Worm (Caenorhabditis elegans) whole organism, L4 larva: ENCODE data around the gene ufd-2.

Source experiments
- D1046.2 ChIP-seq: fragments of 200-800 bp; sonication (Bioruptor generic); IDR thresholded peaks from 2 replicates; pipeline ENCODE4 v1.3.6; 2022; ENCODE audit warnings: missing genetic modification characterization, missing compliant biosample characterization
- F10B5.3 ChIP-seq: sonication (generic microtip); optimal IDR thresholded peaks from 2 replicates; lab custom pipeline; 2016; ENCODE audit warnings: mild to moderate bottlenecking, missing genetic modification characterization, missing compliant biosample characterization
- F37D6.2 ChIP-seq: sonication (generic microtip); optimal IDR thresholded peaks from 2 replicates; lab custom pipeline; 2016; ENCODE audit warnings: mild to moderate bottlenecking, missing genetic modification characterization, missing compliant biosample characterization
- F49E8.2 ChIP-seq: sonication (generic microtip); optimal IDR thresholded peaks from 2 replicates; lab custom pipeline; 2016; ENCODE audit warnings: missing compliant biosample characterization, mild to moderate bottlenecking, missing genetic modification characterization, borderline replicate concordance
- T20F7.1 ChIP-seq: fragments of 200-800 bp; sonication (Bioruptor generic); optimal IDR thresholded peaks from 2 replicates; lab custom pipeline; 2018; ENCODE audit warnings: mild to moderate bottlenecking, missing genetic modification characterization, missing compliant biosample characterization
- Y105C5A.15 ChIP-seq: fragments of 200-800 bp; sonication (Bioruptor generic); IDR thresholded peaks from 2 replicates; pipeline ENCODE4 v1.3.6; 2022; ENCODE audit warnings: missing genetic modification characterization, missing compliant biosample characterization
- aha-1 ChIP-seq: fragments of 150-350 bp; peaks from one replicate; lab custom pipeline; 2014; ENCODE audit warnings: missing biosample characterization, missing genetic modification characterization
- ama-1 ChIP-seq: fragments of 150-350 bp; optimal IDR thresholded peaks from 2 replicates; lab custom pipeline; 2014; ENCODE audit warnings: inconsistent platforms, mixed read lengths
- ceh-44 ChIP-seq: fragments of 200-800 bp; sonication (Bioruptor generic); IDR thresholded peaks from 2 replicates; pipeline ENCODE4 v1.3.6; 2022; ENCODE audit warnings: missing genetic modification reagents, missing genetic modification characterization, missing compliant biosample characterization
- daf-16 ChIP-seq, 3 experiments: sonication (generic microtip); optimal IDR thresholded peaks; 2 replicates each; lab custom pipeline; 2016 to 2017; ENCODE audit warnings: missing genetic modification characterization in 3 of 3, missing genetic modification reagents in 3 of 3, mild to moderate bottlenecking in 2 of 3, missing compliant biosample characterization in 2 of 3, missing biosample characterization in 1 of 3, moderate library complexity in 1 of 3
- dpl-1 ChIP-seq: fragments of 150-350 bp; optimal IDR thresholded peaks from 2 replicates; lab custom pipeline; 2014; ENCODE audit warnings: missing biosample characterization, missing genetic modification reagents, missing genetic modification characterization
- dve-1 ChIP-seq: sonication (generic microtip); optimal IDR thresholded peaks from 2 replicates; lab custom pipeline; 2017; ENCODE audit warnings: antibody characterized with exemption, mild to moderate bottlenecking, missing genetic modification characterization, missing compliant biosample characterization; ENCODE audit not compliant: insufficient read depth
- fkh-10 ChIP-seq: fragments of 150-350 bp; optimal IDR thresholded peaks from 2 replicates; lab custom pipeline; 2014; ENCODE audit warnings: missing biosample characterization, missing genetic modification reagents, missing genetic modification characterization
- gei-8 ChIP-seq: fragments of 200-800 bp; sonication (Bioruptor generic); optimal IDR thresholded peaks from 2 replicates; lab custom pipeline; 2018; ENCODE audit warnings: mild to moderate bottlenecking, missing genetic modification characterization, missing compliant biosample characterization
- hlh-11 ChIP-seq: fragments of 200-800 bp; sonication (Bioruptor generic); optimal IDR thresholded peaks from 2 replicates; lab custom pipeline; 2018; ENCODE audit warnings: mild to moderate bottlenecking, missing genetic modification characterization, missing compliant biosample characterization
- hlh-30 ChIP-seq: sonication (generic microtip); optimal IDR thresholded peaks from 2 replicates; lab custom pipeline; 2017; ENCODE audit warnings: antibody characterized with exemption, mild to moderate bottlenecking, missing genetic modification characterization, missing compliant biosample characterization; ENCODE audit not compliant: insufficient read depth
- lin-13 ChIP-seq: fragments of 150-350 bp; optimal IDR thresholded peaks from 2 replicates; lab custom pipeline; 2014; ENCODE audit warnings: missing biosample characterization, missing genetic modification reagents, missing genetic modification characterization
- lin-38 ChIP-seq: fragments of 200-800 bp; sonication (Bioruptor generic); IDR thresholded peaks from 2 replicates; pipeline ENCODE4 v1.3.6; 2022; ENCODE audit warnings: missing genetic modification reagents, missing genetic modification characterization, missing compliant biosample characterization
- lsy-2 ChIP-seq, 2 experiments: fragments of 150-350 bp in 1 of 2; sonication (generic microtip) in 1 of 2; optimal IDR thresholded peaks; 2 replicates each; lab custom pipeline; 2014 to 2017; ENCODE audit warnings: missing biosample characterization in 2 of 2, missing genetic modification characterization in 2 of 2
- madf-9 ChIP-seq: fragments of 200-800 bp; sonication (Bioruptor generic); conservative IDR thresholded peaks from 2 replicates; pipeline ENCODE4 v1.3.6; 2022; ENCODE audit warnings: missing genetic modification reagents, missing genetic modification characterization, missing compliant biosample characterization
- mdl-1 ChIP-seq, 2 experiments: fragments of 150-350 bp in 1 of 2; sonication (generic microtip) in 1 of 2; optimal IDR thresholded peaks; 2 replicates each; lab custom pipeline; 2014 to 2017; ENCODE audit warnings: missing biosample characterization in 2 of 2, missing genetic modification characterization in 2 of 2
- mep-1 ChIP-seq: fragments of 150-350 bp; sonication (generic microtip); optimal IDR thresholded peaks from 3 replicates; lab custom pipeline; 2014; ENCODE audit warnings: missing biosample characterization, missing genetic modification characterization
- mes-2 ChIP-seq: sonication (generic microtip); optimal IDR thresholded peaks from 2 replicates; lab custom pipeline; 2016; ENCODE audit warnings: missing genotype, mild to moderate bottlenecking, missing genetic modification characterization, missing compliant biosample characterization; ENCODE audit not compliant: poor library complexity, severe bottlenecking
- mxl-3 ChIP-seq: fragments of 200-800 bp; sonication (Bioruptor generic); optimal IDR thresholded peaks from 2 replicates; lab custom pipeline; 2018; ENCODE audit warnings: mild to moderate bottlenecking, missing genetic modification characterization, missing compliant biosample characterization
- nhr-10 ChIP-seq: fragments of 150-350 bp; optimal IDR thresholded peaks from 2 replicates; lab custom pipeline; 2014; ENCODE audit warnings: missing biosample characterization, missing genetic modification characterization
- nhr-11 ChIP-seq: fragments of 150-350 bp; optimal IDR thresholded peaks from 2 replicates; lab custom pipeline; 2014; ENCODE audit warnings: missing biosample characterization, missing genetic modification characterization
- nhr-25 ChIP-seq: sonication (generic microtip); optimal IDR thresholded peaks from 2 replicates; lab custom pipeline; 2017; ENCODE audit warnings: missing genetic modification characterization, mild to moderate bottlenecking, missing compliant biosample characterization, antibody characterized with exemption, moderate library complexity, borderline replicate concordance; ENCODE audit not compliant: insufficient read depth
- nhr-28 ChIP-seq: fragments of 150-350 bp; optimal IDR thresholded peaks from 2 replicates; lab custom pipeline; 2014; ENCODE audit warnings: missing biosample characterization, missing genetic modification characterization
- nhr-42 ChIP-seq: fragments of 200-800 bp; sonication (Bioruptor generic); IDR thresholded peaks from 2 replicates; pipeline ENCODE4 v1.3.6; 2022; ENCODE audit warnings: missing genetic modification characterization, missing compliant biosample characterization
- nhr-6 ChIP-seq: fragments of 150-350 bp; optimal IDR thresholded peaks from 2 replicates; lab custom pipeline; 2014; ENCODE audit warnings: missing biosample characterization, missing genetic modification characterization
- nhr-76 ChIP-seq: fragments of 150-350 bp; optimal IDR thresholded peaks from 2 replicates; lab custom pipeline; 2014; ENCODE audit warnings: missing biosample characterization, missing genetic modification characterization
- nhr-77 ChIP-seq: fragments of 150-350 bp; optimal IDR thresholded peaks from 2 replicates; lab custom pipeline; 2014; ENCODE audit warnings: missing biosample characterization, missing genetic modification characterization
- pha-4 ChIP-seq, 2 experiments: fragments of 150-350 bp in 1 of 2; fragments of 200-800 bp in 1 of 2; sonication (Bioruptor generic) in 1 of 2; IDR thresholded peaks in 1 of 2; optimal IDR thresholded peaks in 1 of 2; 2 replicates each; pipeline versions ENCODE4 v1.3.6 to Lab custom; 2014 to 2022; ENCODE audit warnings: missing genetic modification characterization in 2 of 2, missing genetic modification reagents in 2 of 2, missing biosample characterization in 1 of 2, missing compliant biosample characterization in 1 of 2
- pqm-1 ChIP-seq: sonication (generic microtip); optimal IDR thresholded peaks from 2 replicates; lab custom pipeline; 2017; ENCODE audit warnings: missing biosample characterization, missing genetic modification characterization
- rbr-2 ChIP-seq: sonication (generic microtip); optimal IDR thresholded peaks from 2 replicates; lab custom pipeline; 2016; ENCODE audit warnings: missing genotype, missing genetic modification characterization, missing compliant biosample characterization
- snpc-4 ChIP-seq: fragments of 150-350 bp; optimal IDR thresholded peaks from 2 replicates; lab custom pipeline; 2014; ENCODE audit warnings: missing biosample characterization, missing genetic modification characterization
- tra-1 ChIP-seq: fragments of 200-800 bp; sonication (Bioruptor generic); IDR thresholded peaks from 2 replicates; pipeline ENCODE4 v1.3.6; 2022; ENCODE audit warnings: missing genetic modification reagents, missing genetic modification characterization, missing compliant biosample characterization
- unc-130 ChIP-seq: sonication (generic microtip); optimal IDR thresholded peaks from 2 replicates; lab custom pipeline; 2016; ENCODE audit warnings: missing genetic modification reagents, missing genetic modification characterization, missing compliant biosample characterization
- unc-62 ChIP-seq, 3 experiments: fragments of 150-350 bp in 1 of 3; sonication (generic microtip); optimal IDR thresholded peaks in 2 of 3; peaks in 1 of 3; 1 replicate in 1 of 3; 2 replicates in 2 of 3; lab custom pipeline; 2014 to 2017; ENCODE audit warnings: missing biosample characterization in 3 of 3, missing genetic modification characterization in 3 of 3, missing genetic modification reagents in 3 of 3, missing genotype in 1 of 3
- vab-7 ChIP-seq: fragments of 200-800 bp; sonication (Bioruptor generic); IDR thresholded peaks from 2 replicates; pipeline ENCODE4 v1.3.6; 2022; ENCODE audit warnings: missing genetic modification reagents, missing genetic modification characterization, missing compliant biosample characterization
- zag-1 ChIP-seq: fragments of 150-350 bp; optimal IDR thresholded peaks from 2 replicates; lab custom pipeline; 2014; ENCODE audit warnings: missing biosample characterization, missing genetic modification characterization
- zip-11 ChIP-seq: fragments of 200-800 bp; sonication (Bioruptor generic); IDR thresholded peaks from 2 replicates; pipeline ENCODE4 v1.3.6; 2022; ENCODE audit warnings: missing genetic modification characterization, missing compliant biosample characterization

Gene ufd-2

ce11 chrII:8062334-8062791 lies at the start of gene ufd-2:
Gene ufd-2 (plus strand): TSS chrII:8062741.
- TF ChIP-seq mxl-3, result peak; percentile 69
- TF ChIP-seq Y105C5A.15 (GFP tag; lab: Robert Waterston, UW), result no peak
- peak; percentile 26 for TF ChIP-seq nhr-6 (tag; lab: Kevin White, UChicago)
- TF ChIP-seq nhr-10 (tag; lab: Kevin White, UChicago), result no peak
- no peak for TF ChIP-seq snpc-4 (tag; lab: Kevin White, UChicago)
- TF ChIP-seq nhr-77 (tag; lab: Kevin White, UChicago), result peak; percentile 80
- peak; percentile 80 for TF ChIP-seq T20F7.1 (GFP tag; lab: Kevin White, UChicago)
- TF ChIP-seq dpl-1 (GFP tag; lab: Kevin White, UChicago), result peak; percentile 57
- peak; percentile 64 for TF ChIP-seq rbr-2 (tag; lab: Kevin White, UChicago)
- TF ChIP-seq D1046.2 (GFP tag; lab: Robert Waterston, UW), result no peak
- peak; percentile 80 for TF ChIP-seq lin-13
- no peak for TF ChIP-seq F49E8.2 (tag; lab: Kevin White, UChicago)
- no peak for TF ChIP-seq tra-1 (GFP tag; lab: Robert Waterston, UW)
- peak; percentile 47 for TF ChIP-seq hlh-11 (tag; lab: Kevin White, UChicago)
- peak; percentile 50; the same call in 1 of the 2 replicates for TF ChIP-seq vab-7 (GFP tag; lab: Robert Waterston, UW)
- peak; percentile 31 for TF ChIP-seq nhr-25 (tag; lab: Kevin White, UChicago)
- no peak for TF ChIP-seq daf-16 (GFP tag; optimal IDR thresholded peaks at IDR 0.05; lab: Kevin White, UChicago)
- peak; percentile 64 for TF ChIP-seq daf-16 (tag; optimal IDR thresholded peaks at IDR 0.05; lab: Kevin White, UChicago)
- TF ChIP-seq pha-4 (GFP tag; IDR thresholded peaks at IDR 0.05; lab: Robert Waterston, UW), result peak; percentile 50; the same call in 1 of the 2 replicates
- TF ChIP-seq pha-4 (tag; optimal IDR thresholded peaks at IDR 0.05; lab: Kevin White, UChicago), result peak; percentile 57
- TF ChIP-seq nhr-28 (tag; lab: Kevin White, UChicago), result peak; percentile 50
- TF ChIP-seq zag-1 (tag; lab: Kevin White, UChicago), result no peak
- TF ChIP-seq F37D6.2 (tag; lab: Kevin White, UChicago), result peak; percentile 23
- no peak for TF ChIP-seq gei-8 (GFP tag; lab: Kevin White, UChicago)
- TF ChIP-seq nhr-11 (tag; lab: Kevin White, UChicago), result peak; percentile 70
- TF ChIP-seq aha-1 (tag; lab: Kevin White, UChicago), result peak; percentile 2
- TF ChIP-seq unc-62 (GFP tag; optimal IDR thresholded peaks at IDR 0.05 in 1 of 2; lab: Kevin White, UChicago), result peak in 1 of 2 experiments; percentile 85
- no peak for TF ChIP-seq unc-62 (tag; optimal IDR thresholded peaks at IDR 0.05; lab: Kevin White, UChicago)
- TF ChIP-seq madf-9 (GFP tag; lab: Robert Waterston, UW), result peak; percentile 44; the same call in 1 of the 2 replicates
- peak; percentile 10 for TF ChIP-seq fkh-10
- peak; percentile 94 for TF ChIP-seq mes-2 (tag; lab: Kevin White, UChicago)
- TF ChIP-seq nhr-76 (tag; lab: Kevin White, UChicago), result no peak
- peak; percentile 24 for TF ChIP-seq hlh-30 (tag; lab: Kevin White, UChicago)
- TF ChIP-seq F10B5.3 (tag; lab: Kevin White, UChicago), result no peak
- no peak for TF ChIP-seq ama-1 (lab: Kevin White, UChicago)
- peak; percentile 45 for TF ChIP-seq dve-1 (tag; lab: Kevin White, UChicago)
- peak; percentile 84 for TF ChIP-seq mep-1 (tag; lab: Kevin White, UChicago)
- peak; percentile 10 to 76 for TF ChIP-seq lsy-2 (tag; optimal IDR thresholded peaks at IDR 0.05; lab: Kevin White, UChicago)
- peak; percentile 77 for TF ChIP-seq unc-130 (GFP tag; lab: Kevin White, UChicago)
- TF ChIP-seq mdl-1 (tag; optimal IDR thresholded peaks at IDR 0.05; lab: Kevin White, UChicago), result peak in 1 of 2 experiments; percentile 26
- no peak for TF ChIP-seq nhr-42 (GFP tag; lab: Robert Waterston, UW)
- TF ChIP-seq zip-11 (GFP tag; lab: Robert Waterston, UW), result no peak
- 0 out of 2 replicates have a peak, but pooled peaks have one; percentile 17 for TF ChIP-seq ceh-44 (GFP tag; lab: Robert Waterston, UW)
- TF ChIP-seq lin-38, result peak; percentile 95
- TF ChIP-seq pqm-1, result peak; percentile 45
